Worm (Caenorhabditis elegans): ENCODE data around the gene srd-55.
"Not testable (repeated sequence)": the region's sequence is repeated elsewhere in the genome, so short reads cannot be mapped to it uniquely, and the experiment has no call there.

DNA sequence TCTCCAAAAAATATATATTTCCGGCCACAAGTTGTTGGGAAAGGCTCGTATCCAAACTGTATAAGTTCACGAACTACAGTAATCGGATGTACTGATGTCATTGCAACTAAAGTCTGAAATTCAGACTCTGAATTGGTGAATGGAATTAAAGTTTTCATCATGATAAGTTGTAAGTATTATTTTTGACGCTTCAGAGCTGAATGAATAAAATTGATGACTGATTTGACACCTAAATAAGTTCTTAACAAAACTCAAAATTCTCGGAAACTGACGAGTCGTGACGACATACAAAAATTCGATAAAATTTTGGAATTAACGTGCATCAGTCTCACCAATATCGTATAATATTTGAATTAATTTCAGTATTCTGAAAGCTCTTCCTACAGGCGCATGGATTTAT, 38.1 kb upstream of the srd-55 start, which contains the start of gene F43E2.11:
- not testable (repeated sequence) for TF ChIP-seq ama-1 (optimal IDR thresholded peaks at IDR 0.05); ceh-16 (tag; optimal IDR thresholded peaks at IDR 0.05); C34F6.9 (tag; optimal IDR thresholded peaks at IDR 0.05); fos-1 (tag; optimal IDR thresholded peaks at IDR 0.05); alr-1 (tag; optimal IDR thresholded peaks at IDR 0.05); unc-62 (GFP tag; optimal IDR thresholded peaks at IDR 0.05); skn-1 (tag; optimal IDR thresholded peaks at IDR 0.05); nhr-21 (tag; optimal IDR thresholded peaks at IDR 0.05); ztf-1 (GFP tag; conservative IDR thresholded peaks at IDR 0.05); nhr-11 (tag; optimal IDR thresholded peaks at IDR 0.05); zag-1 (tag; optimal IDR thresholded peaks at IDR 0.05); ZK546.5 (tag; optimal IDR thresholded peaks at IDR 0.05); nhr-23 (tag; optimal IDR thresholded peaks at IDR 0.05)

Measured in whole organism, L2 larva.